Worm (Caenorhabditis elegans): Measurements from ENCODE around the gene K09A9.8.

Gene K09A9.8

DNA sequence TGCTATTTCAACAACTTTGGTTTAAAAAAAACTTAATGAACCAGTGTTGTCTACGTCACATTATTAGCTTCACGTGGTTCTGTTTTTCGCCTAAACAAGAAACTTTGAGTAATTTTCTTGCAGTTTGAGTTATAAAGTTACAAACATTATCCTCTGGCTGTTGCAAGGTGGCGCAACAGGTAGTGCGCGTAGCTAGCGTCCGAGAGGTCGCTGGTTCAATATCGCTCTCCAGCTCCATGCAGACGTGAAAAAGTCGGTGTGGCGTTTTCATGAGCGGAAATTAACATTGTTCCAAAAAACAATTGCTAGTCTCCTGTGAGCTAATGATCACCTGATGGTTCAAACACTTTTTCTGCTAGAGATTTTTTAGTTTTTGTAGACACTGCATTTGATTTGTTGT is 22.3 kb upstream of the K09A9.8 start (continued):
- TF ChIP-seq T26A5.8 (tag; optimal IDR thresholded peaks at IDR 0.05) (no peak), atf-7 (tag; optimal IDR thresholded peaks at IDR 0.05) (no peak), nfya-2 (GFP tag; IDR thresholded peaks at IDR 0.05) (no peak), F55B11.4 (tag; optimal IDR thresholded peaks at IDR 0.05; ENCODE audit: borderline replicate concordance, insufficient read depth) (no peak), dpl-1 (GFP tag; optimal IDR thresholded peaks at IDR 0.05) (no peak), gei-17 (GFP tag; optimal IDR thresholded peaks at IDR 0.05) (no peak), cebp-1 (GFP tag; IDR thresholded peaks at IDR 0.05) (no peak), cebp-1 (tag; optimal IDR thresholded peaks at IDR 0.05) (no peak), snpc-4 (GFP tag; optimal IDR thresholded peaks at IDR 0.05) (no peak), snpc-4 (tag; optimal IDR thresholded peaks at IDR 0.05) (peak in 3 of 4 experiments; percentile 29 to 67 (median 44)), hmg-1.2 (GFP tag; IDR thresholded peaks at IDR 0.05) (no peak), bed-1 (GFP tag; IDR thresholded peaks at IDR 0.05) (no peak), rcor-1 (GFP tag; IDR thresholded peaks at IDR 0.05) (0 out of 2 replicates have a peak, but pooled peaks have one; percentile 18), nhr-27 (tag; optimal IDR thresholded peaks at IDR 0.05) (no peak), ceh-40 (GFP tag; IDR thresholded peaks at IDR 0.05) (no peak), let-526 (GFP tag; IDR thresholded peaks at IDR 0.05) (no peak), ztf-22 (GFP tag; optimal IDR thresholded peaks at IDR 0.05) (no peak), lsy-27 (tag; optimal IDR thresholded peaks at IDR 0.05; ENCODE audit: borderline replicate concordance, insufficient read depth) (no peak), hlh-12 (tag; optimal IDR thresholded peaks at IDR 0.05) (no peak), sptf-2 (GFP tag; optimal IDR thresholded peaks at IDR 0.05) (no peak), nhr-179 (tag; optimal IDR thresholded peaks at IDR 0.05) (peak; percentile 29), C06A6.2 (GFP tag; conservative IDR thresholded peaks at IDR 0.05) (no peak), sea-2 (GFP tag; IDR thresholded peaks at IDR 0.05) (no peak), fkh-3 (tag; optimal IDR thresholded peaks at IDR 0.05) (no peak), ztf-26 (tag; optimal IDR thresholded peaks at IDR 0.05) (no peak), zim-3 (tag; optimal IDR thresholded peaks at IDR 0.05) (no peak), attf-6 (GFP tag; IDR thresholded peaks at IDR 0.05) (no peak), ztf-6 (GFP tag; IDR thresholded peaks at IDR 0.05) (no peak), B0019.2 (GFP tag; conservative IDR thresholded peaks at IDR 0.05) (no peak)

- TF ChIP-seq hrde-1 (tag; optimal IDR thresholded peaks at IDR 0.05; ENCODE audit: borderline replicate concordance) (no peak), cebp-1 (GFP tag; IDR thresholded peaks at IDR 0.05) (peak; percentile 19; the same call in 1 of the 2 replicates), cebp-1 (tag; optimal IDR thresholded peaks at IDR 0.05) (peak; percentile 77)
These were observed 20.2 kb upstream of the K09A9.8 start for ce11 chrX:15617168-15617567.

DNA sequence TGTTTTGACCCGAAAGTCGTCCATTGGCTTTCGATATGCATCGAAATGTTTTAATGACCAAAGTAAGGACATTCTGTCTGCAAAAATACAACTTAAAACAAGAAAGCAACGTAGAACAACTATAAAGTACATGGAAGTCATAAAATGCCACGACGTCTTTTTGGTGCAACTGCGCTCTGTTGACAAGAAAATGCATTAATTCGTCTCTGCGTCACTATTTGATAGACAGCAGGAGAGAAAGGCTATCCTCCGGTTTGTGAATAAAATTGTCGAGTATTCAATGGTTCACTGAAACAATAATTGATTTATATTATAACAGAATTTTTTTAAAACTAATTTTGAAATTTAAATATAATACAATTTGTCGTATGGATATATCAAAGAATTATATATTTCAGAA is 19.5 kb upstream of the K09A9.8 start, which contains the start of gene ergi-3:
Gene ergi-3, minus strand, starts transcription at position 311 of the 400 bp plus-strand sequence.
- TF ChIP-seq nhr-80 (tag; optimal IDR thresholded peaks at IDR 0.05) = peak; percentile 75
- peak; percentile 32 for TF ChIP-seq F23B12.7 (tag; optimal IDR thresholded peaks at IDR 0.05; ENCODE audit: insufficient read depth)
- TF ChIP-seq lsy-27 (tag; optimal IDR thresholded peaks at IDR 0.05; ENCODE audit: borderline replicate concordance, insufficient read depth) = no peak
- no peak for TF ChIP-seq pbrm-1 (GFP tag; IDR thresholded peaks at IDR 0.05)
- TF ChIP-seq snpc-4 (GFP tag; optimal IDR thresholded peaks at IDR 0.05) = no peak
- peak in 1 of 4 experiments; percentile 37 for TF ChIP-seq snpc-4 (tag; optimal IDR thresholded peaks at IDR 0.05)
- no peak for TF ChIP-seq cebp-1 (GFP tag; IDR thresholded peaks at IDR 0.05)
- TF ChIP-seq cebp-1 (tag; optimal IDR thresholded peaks at IDR 0.05) = peak; percentile 26
- no peak; the same call in 1 of the 2 replicates for TF ChIP-seq hmg-1.2 (GFP tag; IDR thresholded peaks at IDR 0.05)
- peak; percentile 53 for TF ChIP-seq attf-5 (GFP tag; optimal IDR thresholded peaks at IDR 0.05)
- no peak for TF ChIP-seq lin-35 (GFP tag; optimal IDR thresholded peaks at IDR 0.05)
- peak; percentile 11 for TF ChIP-seq K12H6.12 (tag; optimal IDR thresholded peaks at IDR 0.05)
- no peak for TF ChIP-seq snpc-3.4 (tag; optimal IDR thresholded peaks at IDR 0.05)
- peak; percentile 93 to 94 for TF ChIP-seq let-607 (tag; optimal IDR thresholded peaks at IDR 0.05)
- peak; percentile 78 for TF ChIP-seq mcd-1 (GFP tag; IDR thresholded peaks at IDR 0.05)
- no peak for TF ChIP-seq hrde-1 (tag; optimal IDR thresholded peaks at IDR 0.05; ENCODE audit: borderline replicate concordance)
- TF ChIP-seq snpc-1.1 (tag; optimal IDR thresholded peaks at IDR 0.05; ENCODE audit: insufficient read depth) = no peak
